Worm (Caenorhabditis elegans) whole organism, young adult: ENCODE data around the gene set-1.

Experiments
- ama-1 ChIP-seq, 3 experiments: fragments of 150-350 bp in 1 of 3; sonication (generic microtip) in 2 of 3; optimal IDR thresholded peaks; 2 replicates each; lab custom pipeline; 2014 to 2018; ENCODE audit warnings: missing biosample characterization in 2 of 3, missing genetic modification characterization in 2 of 3, missing genetic modification reagents in 2 of 3
- fkh-3 ChIP-seq: sonication (generic microtip); optimal IDR thresholded peaks from 2 replicates; lab custom pipeline; 2016; ENCODE audit warnings: mild to moderate bottlenecking, missing genetic modification characterization, missing compliant biosample characterization
- him-1 ChIP-seq: sonication (generic microtip); optimal IDR thresholded peaks from 2 replicates; lab custom pipeline; 2016; ENCODE audit warnings: missing genotype, missing genetic modification reagents, missing genetic modification characterization, missing compliant biosample characterization
- snpc-1.3 ChIP-seq: sonication (generic microtip); optimal IDR thresholded peaks from 2 replicates; lab custom pipeline; 2017; ENCODE audit warnings: missing genetic modification characterization, mild to moderate bottlenecking, missing compliant biosample characterization, antibody characterized with exemption, moderate library complexity, missing genotype, missing genetic modification reagents; ENCODE audit not compliant: insufficient read depth
- tlf-1 ChIP-seq: fragments of 200-800 bp; sonication (Bioruptor generic); optimal IDR thresholded peaks from 2 replicates; lab custom pipeline; 2018; ENCODE audit warnings: mild to moderate bottlenecking, missing genetic modification characterization, missing compliant biosample characterization
- unc-62 ChIP-seq: fragments of 150-350 bp; optimal IDR thresholded peaks from 2 replicates; lab custom pipeline; 2014; ENCODE audit warnings: missing biosample characterization, missing genetic modification reagents, missing genetic modification characterization
- zim-3 ChIP-seq: sonication (generic microtip); optimal IDR thresholded peaks from 2 replicates; lab custom pipeline; 2017; ENCODE audit warnings: mild to moderate bottlenecking, missing genetic modification characterization, moderate library complexity, missing compliant biosample characterization

ce11 chrIII:6453665-6454064 lies 1.5 kb upstream of the set-1 start:
- TF ChIP-seq zim-3 (tag; lab: Kevin White, UChicago) (no peak), fkh-3 (no peak), unc-62 (GFP tag; lab: Kevin White, UChicago) (no peak), him-1 (tag; lab: Kevin White, UChicago) (no peak), snpc-1.3 (tag; lab: Kevin White, UChicago) (peak; percentile 28), tlf-1 (GFP tag; lab: Kevin White, UChicago) (peak; percentile 36), ama-1 (optimal IDR thresholded peaks at IDR 0.05; lab: Kevin White, UChicago) (no peak), ama-1 (GFP tag; optimal IDR thresholded peaks at IDR 0.05; lab: Kevin White, UChicago) (no peak)
